Fruit fly (Drosophila melanogaster) whole organism, embryonic: Measurements from ENCODE around the gene Pde11.

ENCODE experiments used
- Blimp-1 ChIP-seq: fragments of 200-800 bp; sonication (Bioruptor generic); optimal IDR thresholded peaks from 3 replicates; lab custom pipeline; 2018; ENCODE audit warnings: missing biosample characterization, missing genetic modification characterization, mild to moderate bottlenecking, moderate library complexity, missing genetic modification reagents
- CG11247 ChIP-seq: fragments of 200-800 bp; sonication (Bioruptor generic); IDR thresholded peaks from 2 replicates; pipeline ENCODE4 v1.3.6; 2022; ENCODE audit warnings: missing biosample characterization, missing genetic modification characterization
- CG1233 ChIP-seq: fragments of 200-800 bp; sonication (Bioruptor generic); optimal IDR thresholded peaks from 4 replicates; lab custom pipeline; 2018; ENCODE audit warnings: missing biosample characterization, mild to moderate bottlenecking, missing genetic modification characterization
- CG13424 ChIP-seq: fragments of 200-800 bp; sonication (Bioruptor generic); optimal IDR thresholded peaks from 2 replicates; lab custom pipeline; 2019; ENCODE audit warnings: missing biosample characterization, mild to moderate bottlenecking, missing genetic modification characterization, moderate library complexity
- CG14014 ChIP-seq: fragments of 200-800 bp; sonication (Bioruptor generic); IDR thresholded peaks from 2 replicates; pipeline ENCODE4 v1.3.6; 2022; ENCODE audit warnings: missing biosample characterization, missing genetic modification characterization
- CG1603 ChIP-seq: fragments of 200-800 bp; sonication (Bioruptor generic); optimal IDR thresholded peaks from 2 replicates; lab custom pipeline; 2019; ENCODE audit warnings: missing biosample characterization, mild to moderate bottlenecking, missing genetic modification characterization, moderate library complexity
- CG16815 ChIP-seq: fragments of 200-800 bp; sonication (Bioruptor generic); optimal IDR thresholded peaks from 3 replicates; lab custom pipeline; 2017; ENCODE audit warnings: missing biosample characterization, mild to moderate bottlenecking, missing genetic modification characterization
- CG18262 ChIP-seq: fragments of 200-800 bp; optimal IDR thresholded peaks from 3 replicates; lab custom pipeline; 2019; ENCODE audit warnings: missing biosample characterization, mild to moderate bottlenecking, missing genetic modification characterization, moderate library complexity
- CG2678 ChIP-seq: fragments of 200-800 bp; sonication (Bioruptor generic); optimal IDR thresholded peaks from 3 replicates; lab custom pipeline; 2019; ENCODE audit warnings: missing biosample characterization, mild to moderate bottlenecking, missing genetic modification characterization, moderate library complexity
- CG31224 ChIP-seq: fragments of 200-800 bp; sonication (Bioruptor generic); IDR thresholded peaks from 2 replicates; pipeline ENCODE4 v1.3.6; 2022; ENCODE audit warnings: missing biosample characterization, missing genetic modification characterization
- CG4282 ChIP-seq: fragments of 200-800 bp; sonication (Bioruptor generic); optimal IDR thresholded peaks from 2 replicates; lab custom pipeline; 2016; ENCODE audit warnings: missing biosample characterization, missing genetic modification characterization
- CG6272 ChIP-seq: fragments of 200-800 bp; sonication (Bioruptor generic); IDR thresholded peaks from 2 replicates; pipeline ENCODE4 v1.3.6; 2022; ENCODE audit warnings: missing biosample characterization, missing genetic modification characterization
- CG6683 ChIP-seq: fragments of 200-800 bp; sonication (Bioruptor generic); optimal IDR thresholded peaks from 2 replicates; lab custom pipeline; 2017; ENCODE audit warnings: missing biosample characterization, mild to moderate bottlenecking, missing genetic modification characterization, missing genetic modification reagents
- CG7963 ChIP-seq: fragments of 200-800 bp; sonication (Bioruptor generic); IDR thresholded peaks from 3 replicates; pipeline ENCODE4 v1.3.6; 2022; ENCODE audit warnings: missing biosample characterization, missing genetic modification characterization; ENCODE audit not compliant: partially characterized antibody
- CG8359 ChIP-seq: fragments of 200-800 bp; sonication (Bioruptor generic); optimal IDR thresholded peaks from 2 replicates; lab custom pipeline; 2017; ENCODE audit warnings: missing biosample characterization, mild to moderate bottlenecking, missing genetic modification characterization, borderline replicate concordance
- CG9215 ChIP-seq: fragments of 200-800 bp; sonication (Bioruptor generic); IDR thresholded peaks from 2 replicates; pipeline ENCODE4 v1.3.6; 2022; ENCODE audit warnings: missing biosample characterization, missing genetic modification characterization
- CG9609 ChIP-seq: fragments of 200-800 bp; sonication (Bioruptor generic); optimal IDR thresholded peaks from 3 replicates; lab custom pipeline; 2016; ENCODE audit warnings: missing biosample characterization, missing genetic modification characterization
- CG9797 ChIP-seq: fragments of 200-800 bp; sonication (Bioruptor generic); optimal IDR thresholded peaks from 3 replicates; lab custom pipeline; 2018; ENCODE audit warnings: missing biosample characterization, mild to moderate bottlenecking, missing genetic modification characterization
- E2f1 ChIP-seq: fragments of 200-800 bp; sonication (Bioruptor generic); IDR thresholded peaks from 2 replicates; pipeline ENCODE4 v1.3.6; 2022; ENCODE audit warnings: missing biosample characterization, missing genetic modification characterization
- Eip74EF ChIP-seq, 2 experiments: fragments of 200-800 bp in 1 of 2; fragments of >200 bp in 1 of 2; sonication (Bioruptor generic) in 1 of 2; optimal IDR thresholded peaks; 2 replicates each; lab custom pipeline; 2017 to 2019; ENCODE audit warnings: missing biosample characterization in 2 of 2, missing genetic modification characterization in 2 of 2, mild to moderate bottlenecking in 1 of 2, moderate library complexity in 1 of 2
- H15 ChIP-seq: fragments of 200-800 bp; sonication (Bioruptor generic); IDR thresholded peaks from 3 replicates; pipeline ENCODE4 v1.3.6; 2022; ENCODE audit warnings: missing biosample characterization, missing genetic modification characterization
- Hr51 ChIP-seq, 2 experiments: fragments of 200-800 bp; sonication (Bioruptor generic); optimal IDR thresholded peaks; 2 replicates in 1 of 2; 3 replicates in 1 of 2; lab custom pipeline; 2016 to 2018; ENCODE audit warnings: missing biosample characterization in 2 of 2, missing genetic modification characterization in 2 of 2, mild to moderate bottlenecking in 1 of 2, moderate library complexity in 1 of 2
- Kr ChIP-seq: fragments of 200-800 bp; sonication (Bioruptor generic); optimal IDR thresholded peaks from 2 replicates; lab custom pipeline; 2017; ENCODE audit warnings: missing biosample characterization, mild to moderate bottlenecking, missing genetic modification characterization
- MESR4 ChIP-seq: fragments of 200-800 bp; sonication (Bioruptor generic); optimal IDR thresholded peaks from 2 replicates; lab custom pipeline; 2018; ENCODE audit warnings: missing biosample characterization, mild to moderate bottlenecking, missing genetic modification characterization, moderate library complexity
- MTF-1 ChIP-seq: fragments of 200-800 bp; sonication (Bioruptor generic); optimal IDR thresholded peaks from 2 replicates; lab custom pipeline; 2018; ENCODE audit warnings: missing biosample characterization, mild to moderate bottlenecking, missing genetic modification characterization, borderline replicate concordance
- Mrtf ChIP-seq: fragments of 200-800 bp; sonication (Bioruptor generic); IDR thresholded peaks from 3 replicates; pipeline ENCODE4 v1.3.6; 2022; ENCODE audit warnings: missing biosample characterization, missing genetic modification characterization
- Pdp1 ChIP-seq, 2 experiments: fragments of 200-800 bp; sonication (Bioruptor generic); optimal IDR thresholded peaks; 3 replicates each; lab custom pipeline; 2016; ENCODE audit warnings: missing biosample characterization in 2 of 2, missing genetic modification characterization in 2 of 2, mild to moderate bottlenecking in 1 of 2, moderate library complexity in 1 of 2
- Trl ChIP-seq, 3 experiments: fragments of >200 bp in 2 of 3; fragments of 200-800 bp in 1 of 3; sonication (Bioruptor generic) in 1 of 3; optimal IDR thresholded peaks; 2 replicates in 1 of 3; 3 replicates in 2 of 3; lab custom pipeline; 2016 to 2017; ENCODE audit warnings: missing biosample characterization in 1 of 3, missing genetic modification characterization in 1 of 3
- bsh ChIP-seq, 2 experiments: fragments of 200-800 bp; sonication (Bioruptor generic); optimal IDR thresholded peaks; 2 replicates each; lab custom pipeline; 2017 to 2018; ENCODE audit warnings: mild to moderate bottlenecking in 2 of 2, missing biosample characterization in 2 of 2, missing genetic modification characterization in 2 of 2, moderate library complexity in 1 of 2
- cas ChIP-seq: fragments of 200-800 bp; sonication (Bioruptor generic); IDR thresholded peaks from 2 replicates; pipeline ENCODE4 v1.3.6; 2022; ENCODE audit warnings: missing biosample characterization, missing genetic modification characterization
- caup ChIP-seq: fragments of 200-800 bp; sonication (Bioruptor generic); optimal IDR thresholded peaks from 3 replicates; lab custom pipeline; 2017; ENCODE audit warnings: missing biosample characterization, mild to moderate bottlenecking, missing genetic modification characterization, moderate library complexity; ENCODE audit not compliant: severe bottlenecking
- ci ChIP-seq: fragments of 200-800 bp; sonication (Bioruptor generic); IDR thresholded peaks from 3 replicates; pipeline ENCODE4 v1.3.6; 2022; ENCODE audit warnings: missing biosample characterization, missing genetic modification characterization
- da ChIP-seq: fragments of 200-800 bp; sonication (Bioruptor generic); optimal IDR thresholded peaks from 2 replicates; lab custom pipeline; 2016; ENCODE audit warnings: missing biosample characterization, missing genetic modification characterization
- dpn ChIP-seq, 2 experiments: fragments of 200-800 bp; sonication (Bioruptor generic); optimal IDR thresholded peaks; 3 replicates each; lab custom pipeline; 2016; ENCODE audit warnings: missing biosample characterization in 2 of 2, missing genetic modification characterization in 2 of 2
- dysf ChIP-seq: fragments of 200-800 bp; sonication (Bioruptor generic); IDR thresholded peaks from 3 replicates; pipeline ENCODE4 v1.3.6; 2022; ENCODE audit warnings: missing biosample characterization, missing genetic modification characterization
- fd64A ChIP-seq: fragments of 200-800 bp; sonication (Bioruptor generic); optimal IDR thresholded peaks from 3 replicates; lab custom pipeline; 2018; ENCODE audit warnings: missing biosample characterization, mild to moderate bottlenecking, missing genetic modification characterization
- gcm2 ChIP-seq: fragments of 200-800 bp; sonication (Bioruptor generic); optimal IDR thresholded peaks from 2 replicates; lab custom pipeline; 2016; ENCODE audit warnings: missing biosample characterization, missing genetic modification characterization
- hth ChIP-seq: fragments of >200 bp; optimal IDR thresholded peaks from 2 replicates; lab custom pipeline; 2017; ENCODE audit warnings: inconsistent platforms
- kah ChIP-seq: fragments of 200-800 bp; sonication (Bioruptor generic); optimal IDR thresholded peaks from 2 replicates; lab custom pipeline; 2018; ENCODE audit warnings: missing biosample characterization, mild to moderate bottlenecking, missing genetic modification characterization
- lilli ChIP-seq: fragments of 200-800 bp; sonication (Bioruptor generic); optimal IDR thresholded peaks from 3 replicates; lab custom pipeline; 2016; ENCODE audit warnings: missing biosample characterization, missing genetic modification characterization
- lmd ChIP-seq: fragments of 200-800 bp; sonication (Bioruptor generic); IDR thresholded peaks from 2 replicates; pipeline ENCODE4 v1.3.6; 2022; ENCODE audit warnings: missing biosample characterization, missing genetic modification characterization
- pb ChIP-seq: fragments of 200-800 bp; sonication (Bioruptor generic); optimal IDR thresholded peaks from 3 replicates; lab custom pipeline; 2016; ENCODE audit warnings: missing biosample characterization, missing genetic modification characterization
- sens ChIP-seq: fragments of 200-800 bp; sonication (Bioruptor generic); peaks from one replicate; lab custom pipeline; 2016; ENCODE audit warnings: missing biosample characterization, missing genetic modification characterization
- tap ChIP-seq: fragments of 200-800 bp; optimal IDR thresholded peaks from 3 replicates; lab custom pipeline; 2019; ENCODE audit warnings: missing biosample characterization, mild to moderate bottlenecking, missing genetic modification characterization, moderate library complexity
- tin ChIP-seq: fragments of 200-800 bp; sonication (Bioruptor generic); optimal IDR thresholded peaks from 3 replicates; lab custom pipeline; 2016; ENCODE audit warnings: missing biosample characterization, missing genetic modification characterization
- tup ChIP-seq: fragments of 200-800 bp; sonication (Bioruptor generic); optimal IDR thresholded peaks from 2 replicates; lab custom pipeline; 2016; ENCODE audit warnings: missing biosample characterization, mild to moderate bottlenecking, missing genetic modification characterization, moderate library complexity
- tx ChIP-seq: fragments of 200-800 bp; sonication (Bioruptor generic); optimal IDR thresholded peaks from 2 replicates; lab custom pipeline; 2016; ENCODE audit warnings: missing biosample characterization, missing genetic modification characterization
- unpg ChIP-seq: fragments of 200-800 bp; sonication (Bioruptor generic); optimal IDR thresholded peaks from 3 replicates; lab custom pipeline; 2018; ENCODE audit warnings: missing biosample characterization, mild to moderate bottlenecking, missing genetic modification characterization, moderate library complexity
- wor ChIP-seq: fragments of 200-800 bp; sonication (Bioruptor generic); IDR thresholded peaks from 2 replicates; pipeline ENCODE4 v1.3.6; 2022; ENCODE audit warnings: missing biosample characterization, missing genetic modification characterization

Gene Pde11

dm6 chr2L:18617003-18617402 is 26.9 kb upstream of the Pde11 start, which contains the start of gene MESR3 (continued):
- peak; percentile 83 for TF ChIP-seq sens (GFP tag; lab: Kevin White, UChicago)
- TF ChIP-seq CG18262 (tag; lab: Kevin White, UChicago), result peak; percentile 85
- peak; percentile 68 for TF ChIP-seq CG6683
- peak; percentile 81 for TF ChIP-seq CG1233 (GFP tag; lab: Kevin White, UChicago)
- no peak for TF ChIP-seq tx (GFP tag; lab: Kevin White, UChicago)
- no peak for TF ChIP-seq pb
- TF ChIP-seq CG13424, result peak; percentile 39
- peak; percentile 38; the same call in 1 of the 2 replicates for TF ChIP-seq CG14014 (GFP tag; lab: Robert Waterston, UW)
- peak in 1 of 2 experiments; percentile 68 for TF ChIP-seq Eip74EF (GFP tag; optimal IDR thresholded peaks at IDR 0.05; lab: Kevin White, UChicago)
- TF ChIP-seq CG2678 (tag; lab: Kevin White, UChicago), result peak; percentile 89
- TF ChIP-seq CG16815, result no peak
- TF ChIP-seq CG1603, result no peak
- TF ChIP-seq dysf (GFP tag; lab: Robert Waterston, UW), result peak; percentile 51; the same call in 2 of the 3 replicates
- peak; percentile 48; the same call in 1 of the 3 replicates for TF ChIP-seq Mrtf (GFP tag; lab: Robert Waterston, UW)
- peak; percentile 24 for TF ChIP-seq fd64A (GFP tag; lab: Kevin White, UChicago)
- peak; percentile 46 for TF ChIP-seq unpg (GFP tag; lab: Kevin White, UChicago)
- peak; percentile 54 for TF ChIP-seq lmd (GFP tag; lab: Robert Waterston, UW)
- peak; percentile 33; the same call in 1 of the 2 replicates for TF ChIP-seq cas (GFP tag; lab: Robert Waterston, UW)
- no peak for TF ChIP-seq CG9797 (GFP tag; lab: Kevin White, UChicago)
- no peak for TF ChIP-seq CG11247 (GFP tag; lab: Robert Waterston, UW)
- TF ChIP-seq H15, result 0 out of 3 replicates have a peak, but pooled peaks have one; percentile 56
- TF ChIP-seq tin, result peak; percentile 61
- TF ChIP-seq CG9609 (GFP tag; lab: Kevin White, UChicago), result no peak
- no peak for TF ChIP-seq gcm2
- peak; percentile 39 for TF ChIP-seq CG8359 (GFP tag; lab: Kevin White, UChicago)
- peak; percentile 82 for TF ChIP-seq Blimp-1 (GFP tag; lab: Kevin White, UChicago)
- TF ChIP-seq Hr51 (GFP tag; optimal IDR thresholded peaks at IDR 0.05; lab: Kevin White, UChicago), result peak in 1 of 2 experiments; percentile 27
- TF ChIP-seq CG9215 (GFP tag; lab: Robert Waterston, UW), result no peak; the same call in 1 of the 2 replicates
- no peak for TF ChIP-seq tup (GFP tag; lab: Kevin White, UChicago)
- TF ChIP-seq MESR4 (GFP tag; lab: Kevin White, UChicago), result peak; percentile 9
- no peak for TF ChIP-seq wor (GFP tag; lab: Robert Waterston, UW)
- no peak for TF ChIP-seq Kr
- TF ChIP-seq hth, result no peak
- peak; percentile 85 for TF ChIP-seq ci (GFP tag; lab: Robert Waterston, UW)
- peak; percentile 57 for TF ChIP-seq kah (GFP tag; lab: Kevin White, UChicago)
- no peak for TF ChIP-seq da (GFP tag; lab: Kevin White, UChicago)
- TF ChIP-seq CG4282 (GFP tag; lab: Kevin White, UChicago), result no peak
- peak; percentile 74 for TF ChIP-seq CG31224 (GFP tag; lab: Robert Waterston, UW)
- TF ChIP-seq E2f1 (GFP tag; lab: Robert Waterston, UW), result peak; percentile 84
- TF ChIP-seq CG7963, result no peak
- peak in 1 of 2 experiments; percentile 17 for TF ChIP-seq Pdp1 (GFP tag; optimal IDR thresholded peaks at IDR 0.05; lab: Kevin White, UChicago)
- peak; percentile 57 for TF ChIP-seq MTF-1 (GFP tag; lab: Kevin White, UChicago)
- peak; percentile 8 to 53 for TF ChIP-seq dpn (GFP tag; optimal IDR thresholded peaks at IDR 0.05; lab: Kevin White, UChicago)
- peak; percentile 78 for TF ChIP-seq tap (tag; lab: Kevin White, UChicago)
- peak; percentile 55 for TF ChIP-seq lilli
- TF ChIP-seq bsh (GFP tag; optimal IDR thresholded peaks at IDR 0.05; lab: Kevin White, UChicago), result peak; percentile 33 to 37
- peak; percentile 23; the same call in 1 of the 2 replicates for TF ChIP-seq CG6272
- no peak for TF ChIP-seq Trl (optimal IDR thresholded peaks at IDR 0.05; lab: Kevin White, UChicago)
- no peak for TF ChIP-seq Trl (GFP tag; optimal IDR thresholded peaks at IDR 0.05; lab: Kevin White, UChicago)
- peak; percentile 64 for TF ChIP-seq caup (GFP tag; lab: Kevin White, UChicago)
